Worm (Caenorhabditis elegans): ENCODE results near the gene scrm-5.
"Not testable (repeated sequence)": the region's sequence is repeated elsewhere in the genome, so short reads cannot be mapped to it uniquely, and the experiment has no call there.

The scrm-5 gene

ce11 chrIV:4167296-4167695 lies 5.1 kb downstream of the scrm-5 start:
- TF ChIP-seq cog-1 (tag; optimal IDR thresholded peaks at IDR 0.05) = no peak

- TF ChIP-seq cog-1 (tag; optimal IDR thresholded peaks at IDR 0.05) (no peak), ztf-23 (GFP tag; IDR thresholded peaks at IDR 0.05) (0 out of 2 replicates have a peak, but pooled peaks have one; percentile 11), flt-1 (GFP tag; IDR thresholded peaks at IDR 0.05) (peak; percentile 53; the same call in 1 of the 2 replicates)
Observed at ce11 chrIV:4171531-4172163, 9.4 kb downstream of the scrm-5 start, which contains the start of the genes K08D10.13 and rnp-2. TSS of gene K08D10.13 (minus strand) at chrIV:4171581. TSS of gene rnp-2 (plus strand) at chrIV:4172076.

- TF ChIP-seq flt-1 (GFP tag; IDR thresholded peaks at IDR 0.05) = no peak
- no peak for TF ChIP-seq ref-1 (GFP tag; conservative IDR thresholded peaks at IDR 0.05)
- TF ChIP-seq med-1 (GFP tag; optimal IDR thresholded peaks at IDR 0.05; ENCODE audit: insufficient read depth) = no peak
- TF ChIP-seq T22C8.4 (GFP tag; IDR thresholded peaks at IDR 0.05) = peak; percentile 54
- TF ChIP-seq tab-1 (GFP tag; IDR thresholded peaks at IDR 0.05) = no peak
Observed at ce11 chrIV:4172242-4172641, 10.0 kb downstream of the scrm-5 start.

ce11 chrIV:4173789-4174188 lies 11.6 kb downstream of the scrm-5 start, which contains the start of gene rnp-3:
TSS of gene rnp-3 (plus strand) at chrIV:4174089.
- TF ChIP-seq tab-1 (GFP tag; IDR thresholded peaks at IDR 0.05) (no peak), med-1 (GFP tag; optimal IDR thresholded peaks at IDR 0.05; ENCODE audit: insufficient read depth) (no peak), ztf-29 (GFP tag; IDR thresholded peaks at IDR 0.05) (no peak), ztf-23 (GFP tag; IDR thresholded peaks at IDR 0.05) (no peak), T22C8.4 (GFP tag; IDR thresholded peaks at IDR 0.05) (no peak)

- TF ChIP-seq ref-1 (GFP tag; conservative IDR thresholded peaks at IDR 0.05) (no peak), ztf-23 (GFP tag; IDR thresholded peaks at IDR 0.05) (no peak), T22C8.4 (GFP tag; IDR thresholded peaks at IDR 0.05) (no peak), ztf-29 (GFP tag; IDR thresholded peaks at IDR 0.05) (no peak), med-1 (GFP tag; optimal IDR thresholded peaks at IDR 0.05; ENCODE audit: insufficient read depth) (no peak), flt-1 (GFP tag; IDR thresholded peaks at IDR 0.05) (no peak), klf-2 (GFP tag; conservative IDR thresholded peaks at IDR 0.05) (no peak), cog-1 (tag; optimal IDR thresholded peaks at IDR 0.05) (no peak), tab-1 (GFP tag; IDR thresholded peaks at IDR 0.05) (no peak)
Observed at ce11 chrIV:4176088-4176487, 13.9 kb downstream of the scrm-5 start, which contains the start of gene dnj-15. TSS of gene dnj-15 (plus strand) at chrIV:4176388.

ce11 chrIV:4176659-4177058 lies 14.4 kb downstream of the scrm-5 start:
- TF ChIP-seq T22C8.4 (GFP tag; IDR thresholded peaks at IDR 0.05) = no peak
- no peak for TF ChIP-seq ztf-23 (GFP tag; IDR thresholded peaks at IDR 0.05)
- no peak for TF ChIP-seq cog-1 (tag; optimal IDR thresholded peaks at IDR 0.05)
- no peak for TF ChIP-seq tab-1 (GFP tag; IDR thresholded peaks at IDR 0.05)
- no peak for TF ChIP-seq flt-1 (GFP tag; IDR thresholded peaks at IDR 0.05)
- no peak for TF ChIP-seq klf-2 (GFP tag; conservative IDR thresholded peaks at IDR 0.05)
- no peak for TF ChIP-seq med-1 (GFP tag; optimal IDR thresholded peaks at IDR 0.05; ENCODE audit: insufficient read depth)
- TF ChIP-seq ref-1 (GFP tag; conservative IDR thresholded peaks at IDR 0.05) = no peak
- no peak for TF ChIP-seq ztf-29 (GFP tag; IDR thresholded peaks at IDR 0.05)

ce11 chrIV:4177560-4177959 lies 15.3 kb downstream of the scrm-5 start:
- no peak for TF ChIP-seq cog-1 (tag; optimal IDR thresholded peaks at IDR 0.05)
- TF ChIP-seq flt-1 (GFP tag; IDR thresholded peaks at IDR 0.05) = no peak
- no peak for TF ChIP-seq med-1 (GFP tag; optimal IDR thresholded peaks at IDR 0.05; ENCODE audit: insufficient read depth)
- no peak for TF ChIP-seq tab-1 (GFP tag; IDR thresholded peaks at IDR 0.05)
- no peak for TF ChIP-seq T22C8.4 (GFP tag; IDR thresholded peaks at IDR 0.05)
- no peak for TF ChIP-seq klf-2 (GFP tag; conservative IDR thresholded peaks at IDR 0.05)
- TF ChIP-seq ztf-23 (GFP tag; IDR thresholded peaks at IDR 0.05) = no peak

ce11 chrIV:4178424-4178823 lies 16.2 kb downstream of the scrm-5 start, which contains the start of gene tsen-34:
TSS of gene tsen-34 (plus strand) at chrIV:4178457.
- TF ChIP-seq flt-1 (GFP tag; IDR thresholded peaks at IDR 0.05) (no peak), ztf-23 (GFP tag; IDR thresholded peaks at IDR 0.05) (no peak), cog-1 (tag; optimal IDR thresholded peaks at IDR 0.05) (no peak), T22C8.4 (GFP tag; IDR thresholded peaks at IDR 0.05) (no peak), tab-1 (GFP tag; IDR thresholded peaks at IDR 0.05) (no peak), ztf-29 (GFP tag; IDR thresholded peaks at IDR 0.05) (no peak), ref-1 (GFP tag; conservative IDR thresholded peaks at IDR 0.05) (no peak), klf-2 (GFP tag; conservative IDR thresholded peaks at IDR 0.05) (no peak), med-1 (GFP tag; optimal IDR thresholded peaks at IDR 0.05; ENCODE audit: insufficient read depth) (no peak)

ce11 chrIV:4180032-4180431 lies 17.8 kb downstream of the scrm-5 start:
- 0 out of 2 replicates have a peak, but pooled peaks have one; percentile 39 for TF ChIP-seq ztf-23 (GFP tag; IDR thresholded peaks at IDR 0.05)

- TF ChIP-seq flt-1 (GFP tag; IDR thresholded peaks at IDR 0.05) (peak; percentile 51; the same call in 1 of the 2 replicates), ztf-23 (GFP tag; IDR thresholded peaks at IDR 0.05) (peak; percentile 78)
Observed at ce11 chrIV:4184767-4185166, 22.5 kb downstream of the scrm-5 start.

- not testable (repeated sequence) for TF ChIP-seq T22C8.4 (GFP tag; IDR thresholded peaks at IDR 0.05); klf-2 (GFP tag; conservative IDR thresholded peaks at IDR 0.05); ztf-29 (GFP tag; IDR thresholded peaks at IDR 0.05)
Observed at ce11 chrIV:4186099-4186498, 23.9 kb downstream of the scrm-5 start, which contains the start of gene K08D10.11. TSS of gene K08D10.11 (minus strand) at chrIV:4186199.
